Fruit fly (Drosophila melanogaster) whole organism, pupa: ENCODE results near the gene CG12155.

Source experiments
- CG10348 ChIP-seq: fragments of 200-800 bp; sonication (Bioruptor generic); IDR thresholded peaks from 2 replicates; pipeline ENCODE4 v1.3.6; 2022; ENCODE audit warnings: missing biosample characterization, missing genetic modification characterization
- CG4496 ChIP-seq: fragments of 200-800 bp; sonication (Bioruptor generic); IDR thresholded peaks from 3 replicates; pipeline ENCODE4 v1.3.6; 2022; ENCODE audit warnings: missing biosample characterization, missing genetic modification characterization
- CG8301 ChIP-seq: fragments of 200-800 bp; sonication (Bioruptor generic); optimal IDR thresholded peaks from 2 replicates; lab custom pipeline; 2018; ENCODE audit warnings: missing biosample characterization, mild to moderate bottlenecking, missing genetic modification characterization
- CG9948 ChIP-seq: fragments of 200-800 bp; sonication (Bioruptor generic); optimal IDR thresholded peaks from 2 replicates; lab custom pipeline; 2018; ENCODE audit warnings: missing biosample characterization, mild to moderate bottlenecking, missing genetic modification characterization, moderate library complexity
- Pif1A ChIP-seq: fragments of 200-800 bp; sonication (Bioruptor generic); optimal IDR thresholded peaks from 3 replicates; lab custom pipeline; 2016; ENCODE audit warnings: missing biosample characterization, missing genetic modification characterization
- rn ChIP-seq: fragments of 200-800 bp; sonication (Bioruptor generic); IDR thresholded peaks from 2 replicates; pipeline ENCODE4 v1.3.6; 2022; ENCODE audit warnings: missing biosample characterization, missing genetic modification characterization

DNA sequence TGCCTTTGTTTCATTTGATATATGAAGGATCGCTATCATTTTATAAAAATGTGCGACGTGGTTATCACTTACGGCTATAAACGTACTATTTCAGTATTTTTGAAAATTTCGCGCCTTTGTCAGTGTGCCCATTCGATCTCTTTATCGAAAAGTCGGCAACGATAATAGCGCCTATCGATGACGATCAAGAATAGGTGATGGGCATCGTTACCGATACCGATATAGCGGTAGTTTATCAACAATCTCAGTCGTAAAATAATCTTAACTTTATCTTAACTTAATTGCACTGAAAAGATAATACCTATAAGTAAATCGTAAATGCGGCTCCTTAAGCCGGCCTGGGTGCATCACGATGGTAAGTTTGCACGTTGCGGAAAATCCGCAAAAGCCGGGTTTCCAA, 6.7 kb upstream of the CG12155 start, which contains the start of gene Hira:
- no peak for TF ChIP-seq CG9948
- no peak for TF ChIP-seq CG10348
- TF ChIP-seq rn (GFP tag; lab: Robert Waterston, UW), result no peak
- TF ChIP-seq CG4496 (GFP tag; lab: Robert Waterston, UW), result no peak
- TF ChIP-seq Pif1A (GFP tag; lab: Kevin White, UChicago), result no peak
- TF ChIP-seq CG8301 (tag; lab: Kevin White, UChicago), result no peak
